Worm (Caenorhabditis elegans) whole organism, young adult: Measurements from ENCODE around the gene smap-1.

Experiments used
- B0019.2 ChIP-seq: fragments of 200-800 bp; sonication (Bioruptor generic); conservative IDR thresholded peaks from 2 replicates; pipeline ENCODE4 v1.3.6; 2022; ENCODE audit warnings: missing genetic modification reagents, missing genetic modification characterization, missing compliant biosample characterization
- B0336.3 ChIP-seq: fragments of 200-800 bp; sonication (Bioruptor generic); IDR thresholded peaks from 2 replicates; pipeline ENCODE4 v1.3.6; 2022; ENCODE audit warnings: missing genetic modification characterization, missing compliant biosample characterization
- C06A6.2 ChIP-seq: fragments of 200-800 bp; sonication (Bioruptor generic); conservative IDR thresholded peaks from 2 replicates; pipeline ENCODE4 v1.3.6; 2022; ENCODE audit warnings: missing genetic modification characterization, missing compliant biosample characterization
- C17E4.6 ChIP-seq: fragments of 200-800 bp; sonication (Bioruptor generic); IDR thresholded peaks from 2 replicates; pipeline ENCODE4 v1.3.6; 2022; ENCODE audit warnings: missing genetic modification reagents, missing genetic modification characterization, missing compliant biosample characterization
- D2030.7 ChIP-seq: fragments of 200-800 bp; sonication (Bioruptor generic); IDR thresholded peaks from 2 replicates; pipeline ENCODE4 v1.3.6; 2022; ENCODE audit warnings: missing genetic modification reagents, missing genetic modification characterization, missing compliant biosample characterization
- F10E7.11 ChIP-seq: sonication (generic microtip); optimal IDR thresholded peaks from 2 replicates; lab custom pipeline; 2017; ENCODE audit warnings: mild to moderate bottlenecking, missing genetic modification characterization, moderate library complexity, missing compliant biosample characterization
- F23B12.7 ChIP-seq: sonication (generic microtip); optimal IDR thresholded peaks from 2 replicates; lab custom pipeline; 2017; ENCODE audit warnings: missing genetic modification characterization, mild to moderate bottlenecking, missing compliant biosample characterization, antibody characterized with exemption, moderate library complexity; ENCODE audit not compliant: insufficient read depth
- F49E8.2 ChIP-seq: sonication (generic microtip); optimal IDR thresholded peaks from 3 replicates; lab custom pipeline; 2017; ENCODE audit warnings: missing genetic modification characterization, mild to moderate bottlenecking, missing compliant biosample characterization, antibody characterized with exemption, moderate library complexity; ENCODE audit not compliant: insufficient read depth
- F57C9.4 ChIP-seq: sonication (generic microtip); optimal IDR thresholded peaks from 2 replicates; lab custom pipeline; 2017; ENCODE audit warnings: mild to moderate bottlenecking, missing genetic modification characterization, missing compliant biosample characterization
- K11D2.4 ChIP-seq: fragments of 200-800 bp; sonication (Bioruptor generic); IDR thresholded peaks from 2 replicates; pipeline ENCODE4 v1.3.6; 2022; ENCODE audit warnings: missing genetic modification reagents, missing genetic modification characterization, missing compliant biosample characterization
- K12H6.12 ChIP-seq: fragments of 200-800 bp; sonication (Bioruptor generic); optimal IDR thresholded peaks from 2 replicates; lab custom pipeline; 2018; ENCODE audit warnings: mild to moderate bottlenecking, missing genetic modification characterization, missing compliant biosample characterization
- T07F8.4 ChIP-seq: sonication (generic microtip); optimal IDR thresholded peaks from 2 replicates; lab custom pipeline; 2016; ENCODE audit warnings: mild to moderate bottlenecking, missing genetic modification characterization, moderate library complexity, missing compliant biosample characterization
- Y53F4B.3 ChIP-seq: fragments of 200-800 bp; sonication (Bioruptor generic); IDR thresholded peaks from 2 replicates; pipeline ENCODE4 v1.3.6; 2022; ENCODE audit warnings: missing genetic modification reagents, missing genetic modification characterization, missing compliant biosample characterization
- Y53G8AR.9 ChIP-seq: fragments of 200-800 bp; sonication (Bioruptor generic); conservative IDR thresholded peaks from 2 replicates; pipeline ENCODE4 v1.3.6; 2022; ENCODE audit warnings: missing genetic modification reagents, missing genetic modification characterization, missing compliant biosample characterization
- ZK185.1 ChIP-seq: sonication (generic microtip); optimal IDR thresholded peaks from 2 replicates; lab custom pipeline; 2016; ENCODE audit warnings: mild to moderate bottlenecking, missing genetic modification characterization, missing compliant biosample characterization; ENCODE audit not compliant: poor library complexity, severe bottlenecking
- aptf-3 ChIP-seq: fragments of 200-800 bp; sonication (Bioruptor generic); IDR thresholded peaks from 2 replicates; pipeline ENCODE4 v1.3.6; 2022; ENCODE audit warnings: missing genetic modification characterization, missing compliant biosample characterization
- atf-7 ChIP-seq: sonication (generic microtip); optimal IDR thresholded peaks from 2 replicates; lab custom pipeline; 2017; ENCODE audit warnings: mild to moderate bottlenecking, missing genetic modification characterization, missing compliant biosample characterization
- attf-3 ChIP-seq: fragments of 200-800 bp; sonication (Bioruptor generic); conservative IDR thresholded peaks from 2 replicates; pipeline ENCODE4 v1.3.6; 2022; ENCODE audit warnings: missing genetic modification reagents, missing genetic modification characterization, missing compliant biosample characterization
- cebp-1 ChIP-seq, 2 experiments: fragments of 200-800 bp in 1 of 2; sonication (Bioruptor generic) in 1 of 2; sonication (generic microtip) in 1 of 2; IDR thresholded peaks in 1 of 2; optimal IDR thresholded peaks in 1 of 2; 2 replicates each; pipeline versions ENCODE4 v1.3.6 to Lab custom; 2017 to 2022; ENCODE audit warnings: missing compliant biosample characterization in 2 of 2, missing genetic modification characterization in 2 of 2, mild to moderate bottlenecking in 1 of 2, missing genetic modification reagents in 1 of 2, moderate library complexity in 1 of 2
- cebp-2 ChIP-seq: fragments of 200-800 bp; sonication (Bioruptor generic); IDR thresholded peaks from 2 replicates; pipeline ENCODE4 v1.3.6; 2022; ENCODE audit warnings: missing genetic modification characterization, missing compliant biosample characterization
- ceh-91 ChIP-seq: fragments of 200-800 bp; sonication (Bioruptor generic); IDR thresholded peaks from 2 replicates; pipeline ENCODE4 v1.3.6; 2022; ENCODE audit warnings: missing genetic modification reagents, missing genetic modification characterization, missing compliant biosample characterization
- chd-7 ChIP-seq: sonication (generic microtip); optimal IDR thresholded peaks from 2 replicates; lab custom pipeline; 2016; ENCODE audit warnings: mild to moderate bottlenecking, missing genetic modification characterization, moderate library complexity, missing compliant biosample characterization
- efl-1 ChIP-seq: fragments of 150-350 bp; optimal IDR thresholded peaks from 2 replicates; lab custom pipeline; 2014; ENCODE audit warnings: missing biosample characterization, missing genetic modification reagents, missing genetic modification characterization
- egl-18 ChIP-seq: fragments of 200-800 bp; sonication (Bioruptor generic); IDR thresholded peaks from 2 replicates; pipeline ENCODE4 v1.3.6; 2022; ENCODE audit warnings: missing genetic modification reagents, missing genetic modification characterization, missing compliant biosample characterization
- egl-44 ChIP-seq: fragments of 200-800 bp; sonication (Bioruptor generic); IDR thresholded peaks from 2 replicates; pipeline ENCODE4 v1.3.6; 2022; ENCODE audit warnings: missing genetic modification reagents, missing genetic modification characterization, missing compliant biosample characterization
- him-1 ChIP-seq: sonication (generic microtip); optimal IDR thresholded peaks from 2 replicates; lab custom pipeline; 2016; ENCODE audit warnings: missing genotype, missing genetic modification reagents, missing genetic modification characterization, missing compliant biosample characterization
- hmg-20 ChIP-seq: fragments of 200-800 bp; sonication (Bioruptor generic); IDR thresholded peaks from 2 replicates; pipeline ENCODE4 v1.3.6; 2022; ENCODE audit warnings: missing genetic modification reagents, missing genetic modification characterization, missing compliant biosample characterization
- lin-35 ChIP-seq, 3 experiments: fragments of 150-350 bp in 2 of 3; sonication (generic microtip) in 1 of 3; optimal IDR thresholded peaks; 2 replicates each; lab custom pipeline; 2014 to 2018; ENCODE audit warnings: missing biosample characterization in 3 of 3, missing genetic modification characterization in 3 of 3, missing genetic modification reagents in 3 of 3
- madf-3 ChIP-seq: fragments of 200-800 bp; sonication (Bioruptor generic); IDR thresholded peaks from 2 replicates; pipeline ENCODE4 v1.3.6; 2022; ENCODE audit warnings: missing genetic modification reagents, missing genetic modification characterization, missing compliant biosample characterization
- madf-6 ChIP-seq: fragments of 200-800 bp; sonication (Bioruptor generic); IDR thresholded peaks from 2 replicates; pipeline ENCODE4 v1.3.6; 2022; ENCODE audit warnings: missing genetic modification reagents, missing genetic modification characterization, missing compliant biosample characterization
- madf-8 ChIP-seq: fragments of 200-800 bp; sonication (Bioruptor generic); conservative IDR thresholded peaks from 2 replicates; pipeline ENCODE4 v1.3.6; 2022; ENCODE audit warnings: missing genetic modification reagents, missing genetic modification characterization, missing compliant biosample characterization
- mcd-1 ChIP-seq: fragments of 200-800 bp; sonication (Bioruptor generic); IDR thresholded peaks from 2 replicates; pipeline ENCODE4 v1.3.6; 2022; ENCODE audit warnings: missing genetic modification reagents, missing genetic modification characterization, missing compliant biosample characterization
- nfyb-1 ChIP-seq: fragments of 200-800 bp; sonication (Bioruptor generic); IDR thresholded peaks from 2 replicates; pipeline ENCODE4 v1.3.6; 2022; ENCODE audit warnings: missing genetic modification reagents, missing genetic modification characterization, missing compliant biosample characterization
- nhr-27 ChIP-seq: fragments of 200-800 bp; sonication (Bioruptor generic); optimal IDR thresholded peaks from 2 replicates; lab custom pipeline; 2018; ENCODE audit warnings: mild to moderate bottlenecking, missing genetic modification characterization, moderate library complexity, missing compliant biosample characterization
- nhr-80 ChIP-seq: sonication (generic microtip); optimal IDR thresholded peaks from 2 replicates; lab custom pipeline; 2016; ENCODE audit warnings: missing genetic modification characterization, missing compliant biosample characterization
- nhr-90 ChIP-seq: sonication (generic microtip); optimal IDR thresholded peaks from 2 replicates; lab custom pipeline; 2016; ENCODE audit warnings: missing genotype, mild to moderate bottlenecking, missing genetic modification characterization, missing compliant biosample characterization
- pbrm-1 ChIP-seq: fragments of 200-800 bp; sonication (Bioruptor generic); IDR thresholded peaks from 2 replicates; pipeline ENCODE4 v1.3.6; 2022; ENCODE audit warnings: missing genetic modification reagents, missing genetic modification characterization, missing compliant biosample characterization
- rcor-1 ChIP-seq: fragments of 200-800 bp; sonication (Bioruptor generic); IDR thresholded peaks from 2 replicates; pipeline ENCODE4 v1.3.6; 2022; ENCODE audit warnings: missing genetic modification reagents, missing genetic modification characterization, missing compliant biosample characterization
- rpc-1 ChIP-seq, 2 experiments: fragments of 150-350 bp in 1 of 2; sonication (generic microtip) in 1 of 2; optimal IDR thresholded peaks; 2 replicates each; lab custom pipeline; 2014 to 2018; ENCODE audit warnings: missing biosample characterization in 1 of 2, missing genetic modification characterization in 1 of 2, missing genetic modification reagents in 1 of 2, missing genotype in 1 of 2
- snpc-3.4 ChIP-seq: sonication (generic microtip); optimal IDR thresholded peaks from 2 replicates; lab custom pipeline; 2017; ENCODE audit warnings: missing genetic modification characterization, mild to moderate bottlenecking, missing compliant biosample characterization, antibody characterized with exemption, moderate library complexity, missing genotype, missing genetic modification reagents
- tbp1 ChIP-seq: fragments of 200-800 bp; sonication (Bioruptor generic); optimal IDR thresholded peaks from 2 replicates; lab custom pipeline; 2018; ENCODE audit warnings: mild to moderate bottlenecking, missing genetic modification characterization, missing compliant biosample characterization
- tlf-1 ChIP-seq: fragments of 200-800 bp; sonication (Bioruptor generic); optimal IDR thresholded peaks from 2 replicates; lab custom pipeline; 2018; ENCODE audit warnings: mild to moderate bottlenecking, missing genetic modification characterization, missing compliant biosample characterization
- xnd-1 ChIP-seq: sonication (generic microtip); optimal IDR thresholded peaks from 2 replicates; lab custom pipeline; 2016; ENCODE audit warnings: missing genotype, missing genetic modification reagents, missing genetic modification characterization, missing compliant biosample characterization
- zfh-2 ChIP-seq: fragments of 200-800 bp; sonication (Bioruptor generic); conservative IDR thresholded peaks from 2 replicates; pipeline ENCODE4 v1.3.6; 2022; ENCODE audit warnings: missing genetic modification reagents, missing genetic modification characterization, missing compliant biosample characterization
- ztf-18 ChIP-seq: sonication (generic microtip); optimal IDR thresholded peaks from 2 replicates; lab custom pipeline; 2016; ENCODE audit warnings: missing genotype, mild to moderate bottlenecking, missing genetic modification characterization, missing compliant biosample characterization
- ztf-26 ChIP-seq: sonication (generic microtip); optimal IDR thresholded peaks from 2 replicates; lab custom pipeline; 2017; ENCODE audit warnings: missing genetic modification characterization, missing compliant biosample characterization
- ztf-28 ChIP-seq: fragments of 200-800 bp; sonication (Bioruptor generic); IDR thresholded peaks from 2 replicates; pipeline ENCODE4 v1.3.6; 2022; ENCODE audit warnings: missing genetic modification reagents, missing genetic modification characterization, missing compliant biosample characterization

The smap-1 gene

ce11 chrIII:10706972-10707438 lies 32.6 kb downstream of the smap-1 start, which contains the start of the genes Y39A1A.21 and Y39A1A.22 (continued):
- TF ChIP-seq ztf-26 (tag; lab: Kevin White, UChicago) (peak; percentile 41), zfh-2 (GFP tag; lab: Robert Waterston, UW) (no peak), madf-8 (GFP tag; lab: Robert Waterston, UW) (peak; percentile 40; the same call in 1 of the 2 replicates), hmg-20 (GFP tag; lab: Robert Waterston, UW) (peak; percentile 74), F23B12.7 (tag; lab: Kevin White, UChicago) (peak; percentile 55), madf-6 (peak; percentile 84), cebp-2 (GFP tag; lab: Robert Waterston, UW) (no peak), C17E4.6 (no peak), B0336.3 (peak; percentile 70), Y53F4B.3 (GFP tag; lab: Robert Waterston, UW) (no peak), atf-7 (tag; lab: Kevin White, UChicago) (peak; percentile 58), pbrm-1 (GFP tag; lab: Robert Waterston, UW) (peak; percentile 74), chd-7 (tag; lab: Kevin White, UChicago) (peak; percentile 50), tlf-1 (peak; percentile 69), ceh-91 (GFP tag; lab: Robert Waterston, UW) (peak; percentile 65), rpc-1 (optimal IDR thresholded peaks at IDR 0.05; lab: Kevin White, UChicago) (no peak), rpc-1 (tag; optimal IDR thresholded peaks at IDR 0.05; lab: Kevin White, UChicago) (no peak), D2030.7 (GFP tag; lab: Robert Waterston, UW) (peak; percentile 42; the same call in 1 of the 2 replicates), ztf-28 (GFP tag; lab: Robert Waterston, UW) (no peak), him-1 (peak; percentile 73), F10E7.11 (no peak), F49E8.2 (tag; lab: Kevin White, UChicago) (no peak), Y53G8AR.9 (GFP tag; lab: Robert Waterston, UW) (peak; percentile 91), K12H6.12 (peak; percentile 11), efl-1 (peak; percentile 28), nhr-80 (peak; percentile 70), snpc-3.4 (tag; lab: Kevin White, UChicago) (peak; percentile 56), xnd-1 (peak; percentile 63), nhr-27 (tag; lab: Kevin White, UChicago) (no peak), nfyb-1 (GFP tag; lab: Robert Waterston, UW) (peak; percentile 88), egl-44 (GFP tag; lab: Robert Waterston, UW) (peak; percentile 65; the same call in 1 of the 2 replicates), T07F8.4 (no peak), madf-3 (GFP tag; lab: Robert Waterston, UW) (0 out of 2 replicates have a peak, but pooled peaks have one; percentile 43), F57C9.4 (tag; lab: Kevin White, UChicago) (no peak), rcor-1 (GFP tag; lab: Robert Waterston, UW) (peak; percentile 79), K11D2.4 (peak; percentile 74), nhr-90 (tag; lab: Kevin White, UChicago) (no peak), ZK185.1 (tag; lab: Kevin White, UChicago) (peak; percentile 79), tbp1 (GFP tag; lab: Kevin White, UChicago) (peak; percentile 59), aptf-3 (no peak), lin-35 (GFP tag; optimal IDR thresholded peaks at IDR 0.05; lab: Kevin White, UChicago) (peak in 1 of 3 experiments; percentile 78), B0019.2 (GFP tag; lab: Robert Waterston, UW) (peak; percentile 58; the same call in 1 of the 2 replicates), mcd-1 (peak; percentile 89), ztf-18 (peak; percentile 99), egl-18 (GFP tag; lab: Robert Waterston, UW) (no peak), cebp-1 (GFP tag; IDR thresholded peaks at IDR 0.05; lab: Robert Waterston, UW) (no peak), cebp-1 (tag; optimal IDR thresholded peaks at IDR 0.05; lab: Kevin White, UChicago) (peak; percentile 83), attf-3 (GFP tag; lab: Robert Waterston, UW) (0 out of 2 replicates have a peak, but pooled peaks have one; percentile 31), C06A6.2 (peak; percentile 37; the same call in 1 of the 2 replicates)
